Fruit fly (Drosophila melanogaster): ENCODE results near the gene Nepl13.

Gene Nepl13

DNA sequence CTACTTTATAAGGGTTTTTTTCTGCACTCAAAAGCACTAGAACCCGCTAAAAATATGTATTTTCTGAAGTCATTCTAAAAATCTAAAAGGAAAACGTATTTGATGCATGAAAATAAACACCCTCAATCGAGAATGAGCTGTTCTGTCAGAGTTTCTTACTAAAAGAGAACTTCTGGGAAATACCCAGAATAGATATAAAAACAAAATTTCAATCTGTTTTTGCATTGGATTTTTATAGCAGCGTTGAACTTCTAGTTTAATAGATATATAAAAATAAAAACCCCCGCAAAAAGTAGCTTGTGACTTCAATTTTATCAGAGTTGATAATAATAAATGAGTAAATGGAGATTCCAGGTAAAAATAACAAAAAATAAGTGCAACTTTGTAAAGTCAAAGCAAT lies 42.5 kb downstream of the Nepl13 start:
- TF ChIP-seq CG6808 (GFP tag; optimal IDR thresholded peaks at IDR 0.05) (no peak), CG4318 (GFP tag; optimal IDR thresholded peaks at IDR 0.05) (no peak), Sox15 (GFP tag; optimal IDR thresholded peaks at IDR 0.05) (no peak), CG9139 (GFP tag; optimal IDR thresholded peaks at IDR 0.05) (no peak), Hr39 (GFP tag; optimal IDR thresholded peaks at IDR 0.05) (no peak), CG31627 (GFP tag; optimal IDR thresholded peaks at IDR 0.05) (no peak), Hr38 (GFP tag; optimal IDR thresholded peaks at IDR 0.05) (no peak), CG6792 (GFP tag; optimal IDR thresholded peaks at IDR 0.05) (no peak), Gug (GFP tag; IDR thresholded peaks at IDR 0.05) (no peak), spab (GFP tag; optimal IDR thresholded peaks at IDR 0.05) (no peak), CG32006 (GFP tag; optimal IDR thresholded peaks at IDR 0.05) (no peak), esn (GFP tag; optimal IDR thresholded peaks at IDR 0.05) (no peak), CG10631 (GFP tag; optimal IDR thresholded peaks at IDR 0.05) (no peak), CG8319 (GFP tag; optimal IDR thresholded peaks at IDR 0.05) (no peak), Eip93F (GFP tag; optimal IDR thresholded peaks at IDR 0.05) (no peak), CG3032 (tag; optimal IDR thresholded peaks at IDR 0.05) (no peak)

DNA sequence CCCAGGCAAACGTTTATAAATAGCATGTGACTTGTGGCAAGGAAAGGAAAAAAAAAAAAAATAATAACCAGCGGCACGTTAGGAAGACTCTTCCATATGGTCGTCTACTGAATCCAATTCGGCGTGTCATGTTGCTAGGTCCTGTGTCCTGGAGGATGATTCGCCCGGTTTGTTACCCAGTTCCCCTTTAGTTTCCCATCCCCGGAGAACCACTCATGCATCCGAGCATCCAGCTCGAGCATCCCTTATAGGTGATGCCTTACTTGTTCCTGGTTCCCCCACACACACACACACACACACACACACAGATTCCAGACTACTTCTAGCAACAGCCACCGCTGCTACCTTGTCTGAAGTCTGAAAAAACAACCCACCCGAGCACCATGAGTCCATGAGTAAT lies 43.0 kb downstream of the Nepl13 start:
- TF ChIP-seq CG16779 (tag; optimal IDR thresholded peaks at IDR 0.05) (no peak), ss (GFP tag; optimal IDR thresholded peaks at IDR 0.05) (no peak), Hr39 (GFP tag; optimal IDR thresholded peaks at IDR 0.05) (no peak), Lpt (GFP tag; optimal IDR thresholded peaks at IDR 0.05) (no peak), CG15336 (GFP tag; IDR thresholded peaks at IDR 0.05) (no peak), fkh (GFP tag; optimal IDR thresholded peaks at IDR 0.05) (no peak), CG6854 (GFP tag; optimal IDR thresholded peaks at IDR 0.05) (no peak), lz (GFP tag; optimal IDR thresholded peaks at IDR 0.05) (no peak), fd85E (GFP tag; optimal IDR thresholded peaks at IDR 0.05) (no peak), CG4318 (GFP tag; optimal IDR thresholded peaks at IDR 0.05) (no peak), CG7368 (GFP tag; optimal IDR thresholded peaks at IDR 0.05) (no peak), CG11762 (GFP tag; optimal IDR thresholded peaks at IDR 0.05; ENCODE audit: insufficient read depth) (no peak)

DNA sequence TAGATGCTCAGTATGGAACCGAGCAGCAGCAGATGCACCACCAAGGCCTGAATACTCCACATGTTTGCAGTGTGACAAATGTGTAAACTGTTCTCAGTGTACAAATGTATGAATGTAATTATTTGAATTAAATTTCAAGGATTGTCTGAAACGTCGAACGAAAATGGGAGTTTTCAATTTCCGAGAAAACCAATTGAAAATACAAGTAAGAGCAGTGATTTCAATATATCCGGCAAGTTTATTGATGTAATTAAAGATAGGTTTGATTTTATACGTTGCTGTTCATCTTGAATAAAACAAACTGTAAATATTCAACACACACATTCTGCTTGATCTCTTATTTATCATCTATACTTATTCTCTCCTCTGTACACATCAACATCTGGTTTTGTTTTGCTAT lies 50.2 kb downstream of the Nepl13 start, which contains the start of gene CG4907:
Gene CG4907, minus strand, starts transcription at position 101 of the 400 bp plus-strand sequence.
- TF ChIP-seq CG11762 (GFP tag; optimal IDR thresholded peaks at IDR 0.05; ENCODE audit: insufficient read depth), result no peak
- no peak for TF ChIP-seq CG7368 (GFP tag; optimal IDR thresholded peaks at IDR 0.05)
- TF ChIP-seq Eip75B (GFP tag; optimal IDR thresholded peaks at IDR 0.05), result no peak
- no peak for TF ChIP-seq fkh (GFP tag; optimal IDR thresholded peaks at IDR 0.05)
- no peak for TF ChIP-seq CG15336 (GFP tag; IDR thresholded peaks at IDR 0.05)
- no peak for TF ChIP-seq acj6 (GFP tag; optimal IDR thresholded peaks at IDR 0.05)
- TF ChIP-seq CG16779 (tag; optimal IDR thresholded peaks at IDR 0.05), result no peak
- TF ChIP-seq CG10631 (GFP tag; optimal IDR thresholded peaks at IDR 0.05), result no peak
- TF ChIP-seq Lpt (GFP tag; optimal IDR thresholded peaks at IDR 0.05), result no peak
- TF ChIP-seq Eip78C (GFP tag), result no peak
- TF ChIP-seq fd85E (GFP tag; optimal IDR thresholded peaks at IDR 0.05), result no peak
- TF ChIP-seq Sox14 (GFP tag; optimal IDR thresholded peaks at IDR 0.05), result no peak
- TF ChIP-seq esn (GFP tag; optimal IDR thresholded peaks at IDR 0.05), result no peak

All from whole organism, prepupa.